Worm (Caenorhabditis elegans): ENCODE measurements around the gene W09D6.1.

ce11 chrIII:11115956-11116355, 47.3 kb downstream of the W09D6.1 start:
- no peak for TF ChIP-seq Y79H2A.3 (GFP tag; conservative IDR thresholded peaks at IDR 0.05)
- no peak for TF ChIP-seq nfya-1 (tag; optimal IDR thresholded peaks at IDR 0.05; ENCODE audit: borderline replicate concordance, insufficient read depth)
- TF ChIP-seq die-1 (tag; optimal IDR thresholded peaks at IDR 0.05): no peak
- no peak for TF ChIP-seq nhr-80 (tag; optimal IDR thresholded peaks at IDR 0.05)
- no peak for TF ChIP-seq lin-35 (GFP tag; optimal IDR thresholded peaks at IDR 0.05)
- TF ChIP-seq ztf-18 (tag; optimal IDR thresholded peaks at IDR 0.05): no peak
- TF ChIP-seq efl-1 (GFP tag; optimal IDR thresholded peaks at IDR 0.05): no peak
- no peak for TF ChIP-seq xnd-1 (tag; optimal IDR thresholded peaks at IDR 0.05)
- TF ChIP-seq dpl-1 (GFP tag; optimal IDR thresholded peaks at IDR 0.05): no peak
- no peak for TF ChIP-seq lsl-1 (GFP tag; optimal IDR thresholded peaks at IDR 0.05)
- no peak for TF ChIP-seq him-1 (tag; optimal IDR thresholded peaks at IDR 0.05)
- no peak for TF ChIP-seq Y53G8AR.9 (GFP tag; conservative IDR thresholded peaks at IDR 0.05)
- TF ChIP-seq tbx-9 (tag; optimal IDR thresholded peaks at IDR 0.05; ENCODE audit: borderline replicate concordance): no peak
